Worm (Caenorhabditis elegans) whole organism, late embryonic: ENCODE measurements around the gene Y105C5B.20.

Source experiments
- C38D4.7 ChIP-seq: fragments of 200-800 bp; sonication (Bioruptor generic); optimal IDR thresholded peaks from 2 replicates; lab custom pipeline; 2018; ENCODE audit warnings: mild to moderate bottlenecking, missing genetic modification characterization, moderate library complexity, missing compliant biosample characterization
- K09A11.1 ChIP-seq: sonication (generic microtip); optimal IDR thresholded peaks from 2 replicates; lab custom pipeline; 2017; ENCODE audit warnings: antibody characterized with exemption, mild to moderate bottlenecking, missing genetic modification characterization, missing compliant biosample characterization; ENCODE audit not compliant: insufficient read depth
- T23F11.4 ChIP-seq: fragments of 200-800 bp; sonication (Bioruptor generic); optimal IDR thresholded peaks from 2 replicates; lab custom pipeline; 2018; ENCODE audit warnings: mild to moderate bottlenecking, missing genetic modification characterization, missing compliant biosample characterization
- Y22D7AL.16 ChIP-seq: sonication (generic microtip); optimal IDR thresholded peaks from 2 replicates; lab custom pipeline; 2016; ENCODE audit warnings: missing genetic modification characterization, missing compliant biosample characterization
- ahr-1 ChIP-seq: sonication (generic microtip); optimal IDR thresholded peaks from 2 replicates; lab custom pipeline; 2016; ENCODE audit warnings: missing genetic modification characterization, missing compliant biosample characterization
- ceh-18 ChIP-seq: sonication (generic microtip); optimal IDR thresholded peaks from 2 replicates; lab custom pipeline; 2016; ENCODE audit warnings: missing genetic modification characterization, missing compliant biosample characterization
- ceh-19 ChIP-seq: fragments of 200-800 bp; sonication (Bioruptor generic); optimal IDR thresholded peaks from 2 replicates; lab custom pipeline; 2018; ENCODE audit warnings: mild to moderate bottlenecking, missing genetic modification characterization, missing compliant biosample characterization
- ceh-30 ChIP-seq: fragments of 150-350 bp; optimal IDR thresholded peaks from 2 replicates; lab custom pipeline; 2014; ENCODE audit warnings: missing biosample characterization, missing genetic modification characterization
- ceh-31 ChIP-seq: sonication (generic microtip); optimal IDR thresholded peaks from 2 replicates; lab custom pipeline; 2016; ENCODE audit warnings: missing genetic modification characterization, missing compliant biosample characterization
- ceh-34 ChIP-seq: sonication (generic microtip); optimal IDR thresholded peaks from 2 replicates; lab custom pipeline; 2016; ENCODE audit warnings: mild to moderate bottlenecking, missing genetic modification characterization, missing compliant biosample characterization
- ceh-45 ChIP-seq: fragments of 200-800 bp; sonication (Bioruptor generic); IDR thresholded peaks from 2 replicates; pipeline ENCODE4 v1.3.6; 2022; ENCODE audit warnings: missing genetic modification reagents, missing genetic modification characterization, missing compliant biosample characterization
- ceh-48 ChIP-seq: sonication (generic microtip); optimal IDR thresholded peaks from 2 replicates; lab custom pipeline; 2016; ENCODE audit warnings: missing genetic modification characterization, inconsistent platforms, missing compliant biosample characterization
- ceh-6 ChIP-seq: fragments of 200-800 bp; sonication (Bioruptor generic); optimal IDR thresholded peaks from 2 replicates; lab custom pipeline; 2018; ENCODE audit warnings: mild to moderate bottlenecking, missing genetic modification characterization, missing compliant biosample characterization
- ceh-9 ChIP-seq: sonication (generic microtip); optimal IDR thresholded peaks from 2 replicates; lab custom pipeline; 2016; ENCODE audit warnings: mild to moderate bottlenecking, missing genetic modification characterization, inconsistent platforms, missing compliant biosample characterization
- che-1 ChIP-seq: sonication (generic microtip); optimal IDR thresholded peaks from 2 replicates; lab custom pipeline; 2016; ENCODE audit warnings: mild to moderate bottlenecking, missing genetic modification characterization, missing compliant biosample characterization
- elt-2 ChIP-seq: sonication (generic microtip); optimal IDR thresholded peaks from 2 replicates; lab custom pipeline; 2016; ENCODE audit warnings: missing genetic modification reagents, missing genetic modification characterization, missing compliant biosample characterization
- elt-4 ChIP-seq: sonication (generic microtip); optimal IDR thresholded peaks from 2 replicates; lab custom pipeline; 2016; ENCODE audit warnings: missing genetic modification characterization, missing compliant biosample characterization
- fkh-10 ChIP-seq: fragments of 150-350 bp; optimal IDR thresholded peaks from 2 replicates; lab custom pipeline; 2014; ENCODE audit warnings: missing biosample characterization, missing genetic modification reagents, missing genetic modification characterization
- fkh-6 ChIP-seq: sonication (generic microtip); optimal IDR thresholded peaks from 2 replicates; lab custom pipeline; 2016; ENCODE audit warnings: missing genetic modification characterization, missing compliant biosample characterization
- gmeb-2 ChIP-seq: sonication (generic microtip); optimal IDR thresholded peaks from 2 replicates; lab custom pipeline; 2016; ENCODE audit warnings: missing genetic modification characterization, inconsistent platforms, missing compliant biosample characterization
- hlh-13 ChIP-seq: fragments of 200-800 bp; sonication (Bioruptor generic); optimal IDR thresholded peaks from 2 replicates; lab custom pipeline; 2018; ENCODE audit warnings: mild to moderate bottlenecking, missing genetic modification characterization, missing compliant biosample characterization
- hlh-6 ChIP-seq: sonication (generic microtip); optimal IDR thresholded peaks from 2 replicates; lab custom pipeline; 2016; ENCODE audit warnings: missing genotype, missing genetic modification characterization, missing compliant biosample characterization
- lin-11 ChIP-seq: fragments of 200-800 bp; sonication (Bioruptor generic); optimal IDR thresholded peaks from 2 replicates; lab custom pipeline; 2018; ENCODE audit warnings: mild to moderate bottlenecking, missing genetic modification characterization, missing compliant biosample characterization
- nfya-1 ChIP-seq: sonication (generic microtip); optimal IDR thresholded peaks from 2 replicates; lab custom pipeline; 2017; ENCODE audit warnings: missing genetic modification characterization, mild to moderate bottlenecking, missing compliant biosample characterization, antibody characterized with exemption, moderate library complexity
- nhr-232 ChIP-seq: sonication (generic microtip); optimal IDR thresholded peaks from 2 replicates; lab custom pipeline; 2016; ENCODE audit warnings: missing genetic modification characterization, missing compliant biosample characterization
- npax-4 ChIP-seq: sonication (generic microtip); optimal IDR thresholded peaks from 2 replicates; lab custom pipeline; 2016; ENCODE audit warnings: missing genetic modification characterization, missing compliant biosample characterization
- pat-9 ChIP-seq: fragments of 200-800 bp; sonication (Bioruptor generic); optimal IDR thresholded peaks from 2 replicates; lab custom pipeline; 2018; ENCODE audit warnings: mild to moderate bottlenecking, missing genetic modification characterization, moderate library complexity, missing compliant biosample characterization
- pha-4 ChIP-seq: fragments of 150-350 bp; optimal IDR thresholded peaks from 2 replicates; lab custom pipeline; 2018; ENCODE audit warnings: missing biosample characterization, missing genetic modification reagents, missing genetic modification characterization
- pqm-1 ChIP-seq: sonication (generic microtip); optimal IDR thresholded peaks from 2 replicates; lab custom pipeline; 2016; ENCODE audit warnings: missing genetic modification characterization, missing compliant biosample characterization
- pros-1 ChIP-seq: fragments of 150-350 bp; optimal IDR thresholded peaks from 2 replicates; lab custom pipeline; 2014; ENCODE audit warnings: missing biosample characterization, missing genetic modification reagents, missing genetic modification characterization
- ref-2 ChIP-seq: sonication (generic microtip); optimal IDR thresholded peaks from 2 replicates; lab custom pipeline; 2016; ENCODE audit warnings: missing genetic modification characterization, missing compliant biosample characterization
- sox-2 ChIP-seq: fragments of 200-800 bp; sonication (Bioruptor generic); IDR thresholded peaks from 2 replicates; pipeline ENCODE4 v1.3.6; 2022; ENCODE audit warnings: missing genetic modification reagents, missing genetic modification characterization, missing compliant biosample characterization
- ttx-3 ChIP-seq: sonication (generic microtip); optimal IDR thresholded peaks from 2 replicates; lab custom pipeline; 2016; ENCODE audit warnings: missing genetic modification reagents, missing genetic modification characterization, missing compliant biosample characterization
- unc-3 ChIP-seq, 2 experiments: fragments of 200-800 bp in 1 of 2; sonication (Bioruptor generic) in 1 of 2; sonication (generic microtip) in 1 of 2; conservative IDR thresholded peaks in 1 of 2; optimal IDR thresholded peaks in 1 of 2; 2 replicates each; pipeline versions ENCODE4 v1.3.6 to Lab custom; 2016 to 2022; ENCODE audit warnings: missing compliant biosample characterization in 2 of 2, missing genetic modification characterization in 2 of 2, missing genetic modification reagents in 1 of 2
- unc-42 ChIP-seq: sonication (generic microtip); optimal IDR thresholded peaks from 2 replicates; lab custom pipeline; 2016; ENCODE audit warnings: missing genotype, missing genetic modification characterization, missing compliant biosample characterization
- unc-86 ChIP-seq: sonication (generic microtip); optimal IDR thresholded peaks from 2 replicates; lab custom pipeline; 2016; ENCODE audit warnings: missing genetic modification characterization, missing compliant biosample characterization

The Y105C5B.20 gene

ce11 chrIV:15961069-15961468, 33.3 kb downstream of the Y105C5B.20 start:
- TF ChIP-seq pqm-1 (tag; lab: Kevin White, UChicago) (no peak), T23F11.4 (GFP tag; lab: Kevin White, UChicago) (no peak), nfya-1 (tag; lab: Kevin White, UChicago) (no peak), ceh-6 (GFP tag; lab: Kevin White, UChicago) (no peak), elt-4 (no peak), npax-4 (no peak), pros-1 (tag; lab: Kevin White, UChicago) (no peak), fkh-6 (tag; lab: Kevin White, UChicago) (no peak), elt-2 (tag; lab: Kevin White, UChicago) (no peak), ahr-1 (tag; lab: Kevin White, UChicago) (no peak), fkh-10 (GFP tag; lab: Kevin White, UChicago) (no peak), pat-9 (no peak), hlh-13 (GFP tag; lab: Kevin White, UChicago) (no peak), nhr-232 (tag; lab: Kevin White, UChicago) (no peak), ceh-31 (tag; lab: Kevin White, UChicago) (no peak), ceh-45 (GFP tag; lab: Robert Waterston, UW) (no peak), ref-2 (tag; lab: Kevin White, UChicago) (no peak), sox-2 (GFP tag; lab: Robert Waterston, UW) (no peak)

ce11 chrIV:15955349-15955748, 39.1 kb downstream of the Y105C5B.20 start:
- TF ChIP-seq hlh-13 (GFP tag; lab: Kevin White, UChicago) (no peak), ttx-3 (tag; lab: Kevin White, UChicago) (no peak), ceh-9 (tag; lab: Kevin White, UChicago) (no peak), ceh-18 (tag; lab: Kevin White, UChicago) (no peak), Y22D7AL.16 (tag; lab: Kevin White, UChicago) (no peak), ceh-48 (tag; lab: Kevin White, UChicago) (no peak), hlh-6 (tag; lab: Kevin White, UChicago) (no peak), T23F11.4 (GFP tag; lab: Kevin White, UChicago) (no peak), unc-86 (tag; lab: Kevin White, UChicago) (no peak), C38D4.7 (GFP tag; lab: Kevin White, UChicago) (no peak), ceh-6 (GFP tag; lab: Kevin White, UChicago) (no peak), ahr-1 (tag; lab: Kevin White, UChicago) (no peak), che-1 (tag; lab: Kevin White, UChicago) (no peak), ceh-34 (tag; lab: Kevin White, UChicago) (no peak), nfya-1 (tag; lab: Kevin White, UChicago) (no peak), ceh-19 (GFP tag; lab: Kevin White, UChicago) (no peak), nhr-232 (tag; lab: Kevin White, UChicago) (no peak), lin-11 (tag; lab: Kevin White, UChicago) (no peak), pha-4 (no peak), unc-42 (no peak)
- TF ChIP-seq, all 69 proteins: peak for 0

- no peak for TF ChIP-seq Y22D7AL.16 (tag; lab: Kevin White, UChicago)
- no peak for TF ChIP-seq ceh-30
- no peak for TF ChIP-seq K09A11.1
- TF ChIP-seq unc-3 (GFP tag; conservative IDR thresholded peaks at IDR 0.05; lab: Robert Waterston, UW): no peak
- no peak for TF ChIP-seq unc-3 (tag; optimal IDR thresholded peaks at IDR 0.05; lab: Kevin White, UChicago)
- TF ChIP-seq ahr-1 (tag; lab: Kevin White, UChicago): no peak
- no peak for TF ChIP-seq gmeb-2 (tag; lab: Kevin White, UChicago)
- TF ChIP-seq sox-2 (GFP tag; lab: Robert Waterston, UW): no peak
Observed at ce11 chrIV:15953689-15954088, 40.7 kb downstream of the Y105C5B.20 start.
